Fruit fly (Drosophila melanogaster): ENCODE data around the gene Nt5a.

Gene Nt5a

DNA sequence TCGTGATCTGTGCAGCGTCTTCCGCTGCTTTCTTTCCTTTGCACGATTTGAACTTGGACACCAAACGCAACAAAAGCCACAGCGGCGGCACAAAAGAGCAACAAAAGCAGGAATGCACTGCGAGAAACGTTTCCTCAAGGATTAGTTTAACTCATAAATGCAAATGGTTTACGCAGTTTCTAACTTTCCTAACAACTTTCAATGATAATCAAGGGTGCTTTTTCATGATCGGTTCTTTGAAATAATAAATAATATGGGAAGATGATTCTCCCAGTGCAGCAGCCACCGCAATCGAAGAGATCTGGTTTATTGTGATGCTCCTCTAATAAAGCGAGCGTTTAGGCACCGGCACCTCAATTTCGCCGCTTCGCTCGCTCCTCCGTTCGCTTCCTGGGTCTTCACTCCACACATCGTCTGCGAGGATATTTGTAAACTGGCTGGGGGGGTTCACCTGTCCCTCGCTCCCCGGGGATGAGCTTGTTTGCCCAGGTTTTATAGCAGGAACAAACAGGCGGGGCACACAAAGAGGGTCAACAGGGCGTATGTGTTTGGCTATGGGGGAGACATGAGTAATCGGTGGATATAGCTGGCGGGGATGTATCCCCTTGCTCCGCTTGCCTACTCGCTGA is 12.0 kb upstream of the Nt5a start (continued):
- TF ChIP-seq bbx (GFP tag; IDR thresholded peaks at IDR 0.05; ENCODE audit: partially characterized antibody) (no peak), fd96Cb (tag; optimal IDR thresholded peaks at IDR 0.05) (peak; percentile 87), p53 (GFP tag; optimal IDR thresholded peaks at IDR 0.05) (peak; percentile 13), bcd (GFP tag; optimal IDR thresholded peaks at IDR 0.05) (peak; percentile 67), CG14667 (GFP tag; IDR thresholded peaks at IDR 0.05) (peak; percentile 41; the same call in 1 of the 2 replicates), CG3838 (GFP tag; optimal IDR thresholded peaks at IDR 0.05) (no peak), ind (GFP tag; optimal IDR thresholded peaks at IDR 0.05) (peak; percentile 82), ERR (GFP tag; optimal IDR thresholded peaks at IDR 0.05) (no peak), PHDP (tag; optimal IDR thresholded peaks at IDR 0.05) (peak; percentile 72), trh (GFP tag; optimal IDR thresholded peaks at IDR 0.05) (peak; percentile 63), ash1 (GFP tag; optimal IDR thresholded peaks at IDR 0.05) (no peak), CG13123 (GFP tag; optimal IDR thresholded peaks at IDR 0.05) (peak; percentile 25), CG11093 (GFP tag; IDR thresholded peaks at IDR 0.05) (peak; percentile 66; the same call in 2 of the 3 replicates), CG17802 (tag; optimal IDR thresholded peaks at IDR 0.05) (peak; percentile 71), CG6683 (GFP tag; optimal IDR thresholded peaks at IDR 0.05) (peak; percentile 11), CG2875 (GFP tag; optimal IDR thresholded peaks at IDR 0.05) (peak; percentile 82), da (GFP tag; optimal IDR thresholded peaks at IDR 0.05) (peak; percentile 20), CG9727 (GFP tag; optimal IDR thresholded peaks at IDR 0.05) (peak; percentile 3), CG3847 (GFP tag; IDR thresholded peaks at IDR 0.05) (no peak), CG33557 (GFP tag; optimal IDR thresholded peaks at IDR 0.05) (peak; percentile 41), run (tag; optimal IDR thresholded peaks at IDR 0.05) (peak; percentile 73), D (optimal IDR thresholded peaks at IDR 0.05) (no peak), D (GFP tag; optimal IDR thresholded peaks at IDR 0.05) (peak; percentile 84), CG3065 (GFP tag; optimal IDR thresholded peaks at IDR 0.05) (peak; percentile 31), CG12104 (GFP tag; optimal IDR thresholded peaks at IDR 0.05) (peak; percentile 16), HLH54F (GFP tag; optimal IDR thresholded peaks at IDR 0.05) (peak; percentile 62), Gug (GFP tag; IDR thresholded peaks at IDR 0.05) (peak; percentile 60; the same call in 3 of the 4 replicates), ato (GFP tag; IDR thresholded peaks at IDR 0.05; ENCODE audit: partially characterized antibody) (no peak), CG6791 (GFP tag; IDR thresholded peaks at IDR 0.05; ENCODE audit: partially characterized antibody) (0 out of 3 replicates have a peak, but pooled peaks have one; percentile 37), CG15269 (tag; optimal IDR thresholded peaks at IDR 0.05) (peak; percentile 73), mld (GFP tag; IDR thresholded peaks at IDR 0.05; ENCODE audit: partially characterized antibody) (no peak), danr (GFP tag; IDR thresholded peaks at IDR 0.05) (peak; percentile 68), NFAT (GFP tag; IDR thresholded peaks at IDR 0.05) (no peak), CG11723 (GFP tag; optimal IDR thresholded peaks at IDR 0.05) (peak; percentile 70), bowl (GFP tag; IDR thresholded peaks at IDR 0.05) (peak; percentile 46; the same call in 1 of the 2 replicates), CG3281 (GFP tag; optimal IDR thresholded peaks at IDR 0.05) (peak; percentile 11), CG7556 (GFP tag; optimal IDR thresholded peaks at IDR 0.05) (peak; percentile 66), nau (GFP tag; optimal IDR thresholded peaks at IDR 0.05) (no peak), ATbp (GFP tag; optimal IDR thresholded peaks at IDR 0.05) (peak; percentile 87), CG10274 (GFP tag; optimal IDR thresholded peaks at IDR 0.05) (peak; percentile 10), insv (GFP tag; optimal IDR thresholded peaks at IDR 0.05) (no peak), CG9215 (GFP tag; IDR thresholded peaks at IDR 0.05) (0 out of 2 replicates have a peak, but pooled peaks have one; percentile 15), aop (GFP tag; IDR thresholded peaks at IDR 0.05) (peak; percentile 62; the same call in 1 of the 2 replicates), HLH3B (GFP tag; IDR thresholded peaks at IDR 0.05) (peak; percentile 85), CG9817 (tag; optimal IDR thresholded peaks at IDR 0.05) (peak; percentile 32), tio (GFP tag; optimal IDR thresholded peaks at IDR 0.05) (peak; percentile 40), CG6854 (GFP tag; optimal IDR thresholded peaks at IDR 0.05) (no peak), Mrtf (GFP tag; IDR thresholded peaks at IDR 0.05) (peak; percentile 56; the same call in 1 of the 3 replicates), CG4707 (GFP tag; optimal IDR thresholded peaks at IDR 0.05) (peak; percentile 76)
